Worm (Caenorhabditis elegans) whole organism, midembryonic: ENCODE data around the gene C06A6.2.

Source experiments
- T22C8.4 ChIP-seq: fragments of 200-800 bp; sonication (Bioruptor generic); IDR thresholded peaks from 2 replicates; pipeline ENCODE4 v1.3.6; 2022; ENCODE audit warnings: missing genetic modification characterization, missing compliant biosample characterization
- cog-1 ChIP-seq: sonication (generic microtip); optimal IDR thresholded peaks from 2 replicates; lab custom pipeline; 2016; ENCODE audit warnings: missing genetic modification characterization, missing compliant biosample characterization
- flt-1 ChIP-seq: fragments of 200-800 bp; sonication (Bioruptor generic); IDR thresholded peaks from 2 replicates; pipeline ENCODE4 v1.3.6; 2022; ENCODE audit warnings: missing genetic modification characterization, missing compliant biosample characterization
- klf-2 ChIP-seq: fragments of 200-800 bp; sonication (Bioruptor generic); conservative IDR thresholded peaks from 2 replicates; pipeline ENCODE4 v1.3.6; 2022; ENCODE audit warnings: missing genetic modification reagents, missing genetic modification characterization, missing compliant biosample characterization
- med-1 ChIP-seq: sonication (generic microtip); optimal IDR thresholded peaks from 2 replicates; lab custom pipeline; 2017; ENCODE audit warnings: missing genetic modification characterization, mild to moderate bottlenecking, missing compliant biosample characterization, antibody characterized with exemption, missing genetic modification reagents; ENCODE audit not compliant: insufficient read depth
- ref-1 ChIP-seq: fragments of 200-800 bp; sonication (Bioruptor generic); conservative IDR thresholded peaks from 2 replicates; pipeline ENCODE4 v1.3.6; 2022; ENCODE audit warnings: missing genetic modification reagents, missing genetic modification characterization, missing compliant biosample characterization
- tab-1 ChIP-seq: fragments of 200-800 bp; sonication (Bioruptor generic); IDR thresholded peaks from 2 replicates; pipeline ENCODE4 v1.3.6; 2022; ENCODE audit warnings: missing genetic modification characterization, missing compliant biosample characterization
- ztf-23 ChIP-seq: fragments of 200-800 bp; sonication (Bioruptor generic); IDR thresholded peaks from 2 replicates; pipeline ENCODE4 v1.3.6; 2022; ENCODE audit warnings: missing genetic modification reagents, missing genetic modification characterization, missing compliant biosample characterization
- ztf-29 ChIP-seq: fragments of 200-800 bp; sonication (Bioruptor generic); IDR thresholded peaks from 2 replicates; pipeline ENCODE4 v1.3.6; 2022; ENCODE audit warnings: missing genetic modification reagents, missing genetic modification characterization, missing compliant biosample characterization

C06A6.2 gene

ce11 chrIV:7824649-7825048 lies 21.8 kb upstream of the C06A6.2 start:
- TF ChIP-seq flt-1 = no peak
- TF ChIP-seq ztf-23 = no peak
- no peak for TF ChIP-seq klf-2
- TF ChIP-seq cog-1 (tag; lab: Kevin White, UChicago) = no peak
- TF ChIP-seq T22C8.4 (GFP tag; lab: Robert Waterston, UW) = no peak

ce11 chrIV:7829275-7829938 lies 17.0 kb upstream of the C06A6.2 start, which contains the start of gene C06A6.4:
TSS of gene C06A6.4 (minus strand) at chrIV:7829298.
- TF ChIP-seq T22C8.4 (GFP tag; lab: Robert Waterston, UW) = no peak
- TF ChIP-seq flt-1 = no peak
- no peak for TF ChIP-seq ztf-23
- TF ChIP-seq ref-1 (GFP tag; lab: Robert Waterston, UW) = no peak
- TF ChIP-seq klf-2 = no peak
- no peak for TF ChIP-seq cog-1 (tag; lab: Kevin White, UChicago)
- no peak for TF ChIP-seq tab-1 (GFP tag; lab: Robert Waterston, UW)
- no peak for TF ChIP-seq ztf-29 (GFP tag; lab: Robert Waterston, UW)
- TF ChIP-seq med-1 (GFP tag; lab: Kevin White, UChicago) = no peak

ce11 chrIV:7830151-7830550 lies 16.3 kb upstream of the C06A6.2 start, which contains the start of gene mvb-12:
TSS of gene mvb-12 (plus strand) at chrIV:7830525.
- TF ChIP-seq ztf-29 (GFP tag; lab: Robert Waterston, UW) (no peak), klf-2 (no peak), flt-1 (no peak), tab-1 (GFP tag; lab: Robert Waterston, UW) (no peak), ref-1 (GFP tag; lab: Robert Waterston, UW) (no peak), med-1 (GFP tag; lab: Kevin White, UChicago) (no peak), ztf-23 (no peak), T22C8.4 (GFP tag; lab: Robert Waterston, UW) (no peak), cog-1 (tag; lab: Kevin White, UChicago) (no peak)

ce11 chrIV:7834625-7835228 lies 11.7 kb upstream of the C06A6.2 start, which contains the start of gene erp-44.2:
TSS of gene erp-44.2 (minus strand) at chrIV:7834675.
- TF ChIP-seq med-1 (GFP tag; lab: Kevin White, UChicago) (no peak), ref-1 (GFP tag; lab: Robert Waterston, UW) (no peak), ztf-29 (GFP tag; lab: Robert Waterston, UW) (no peak), tab-1 (GFP tag; lab: Robert Waterston, UW) (no peak)

ce11 chrIV:7836030-7836429 lies 10.4 kb upstream of the C06A6.2 start:
- TF ChIP-seq ztf-23 (no peak), T22C8.4 (GFP tag; lab: Robert Waterston, UW) (no peak), ref-1 (GFP tag; lab: Robert Waterston, UW) (no peak), klf-2 (no peak), ztf-29 (GFP tag; lab: Robert Waterston, UW) (no peak), tab-1 (GFP tag; lab: Robert Waterston, UW) (no peak), med-1 (GFP tag; lab: Kevin White, UChicago) (no peak), flt-1 (no peak), cog-1 (tag; lab: Kevin White, UChicago) (no peak)

ce11 chrIV:7836491-7836890 lies 9.9 kb upstream of the C06A6.2 start:
- TF ChIP-seq flt-1 (no peak), med-1 (GFP tag; lab: Kevin White, UChicago) (no peak), klf-2 (no peak), T22C8.4 (GFP tag; lab: Robert Waterston, UW) (no peak), tab-1 (GFP tag; lab: Robert Waterston, UW) (no peak), ztf-23 (no peak), ref-1 (GFP tag; lab: Robert Waterston, UW) (no peak), cog-1 (tag; lab: Kevin White, UChicago) (no peak)

- no peak for TF ChIP-seq ztf-29 (GFP tag; lab: Robert Waterston, UW)
- TF ChIP-seq tab-1 (GFP tag; lab: Robert Waterston, UW) = no peak
- no peak for TF ChIP-seq flt-1
- TF ChIP-seq ref-1 (GFP tag; lab: Robert Waterston, UW) = no peak
- no peak for TF ChIP-seq med-1 (GFP tag; lab: Kevin White, UChicago)
Measured at ce11 chrIV:7838426-7838825, 8.0 kb upstream of the C06A6.2 start, which contains the start of gene C06A6.7. TSS of gene C06A6.7 (minus strand) at chrIV:7838526.

ce11 chrIV:7839923-7840322 lies 6.5 kb upstream of the C06A6.2 start:
- TF ChIP-seq flt-1 = no peak
- TF ChIP-seq tab-1 (GFP tag; lab: Robert Waterston, UW) = no peak
- no peak for TF ChIP-seq T22C8.4 (GFP tag; lab: Robert Waterston, UW)
- no peak for TF ChIP-seq ztf-23
- no peak for TF ChIP-seq med-1 (GFP tag; lab: Kevin White, UChicago)
- no peak for TF ChIP-seq cog-1 (tag; lab: Kevin White, UChicago)
- TF ChIP-seq ref-1 (GFP tag; lab: Robert Waterston, UW) = no peak
- TF ChIP-seq klf-2 = no peak
- no peak for TF ChIP-seq ztf-29 (GFP tag; lab: Robert Waterston, UW)

- no peak for TF ChIP-seq klf-2
Measured at ce11 chrIV:7841218-7841617, 5.2 kb upstream of the C06A6.2 start.

- TF ChIP-seq ref-1 (GFP tag; lab: Robert Waterston, UW) (no peak), T22C8.4 (GFP tag; lab: Robert Waterston, UW) (no peak), cog-1 (tag; lab: Kevin White, UChicago) (no peak), tab-1 (GFP tag; lab: Robert Waterston, UW) (no peak), ztf-29 (GFP tag; lab: Robert Waterston, UW) (no peak), flt-1 (no peak), ztf-23 (no peak), med-1 (GFP tag; lab: Kevin White, UChicago) (no peak), klf-2 (no peak)
Measured at ce11 chrIV:7844333-7844973, 2.0 kb upstream of the C06A6.2 start.
